Fruit fly (Drosophila melanogaster) whole organism, embryonic: ENCODE data around the gene CG42591.

ENCODE experiments used
- Ada2b ChIP-seq: fragments of 200-800 bp; sonication (Bioruptor generic); IDR thresholded peaks from 2 replicates; pipeline ENCODE4 v1.3.6; 2022; ENCODE audit warnings: missing biosample characterization, missing genetic modification characterization
- Asciz ChIP-seq: fragments of 200-800 bp; sonication (Bioruptor generic); optimal IDR thresholded peaks from 2 replicates; lab custom pipeline; 2017; ENCODE audit warnings: missing biosample characterization, mild to moderate bottlenecking, missing genetic modification characterization, missing genetic modification reagents
- CG12299 ChIP-seq: fragments of 200-800 bp; sonication (Bioruptor generic); optimal IDR thresholded peaks from 2 replicates; lab custom pipeline; 2018; ENCODE audit warnings: missing biosample characterization, mild to moderate bottlenecking, missing genetic modification characterization
- CG12659 ChIP-seq: fragments of 200-800 bp; sonication (Bioruptor generic); optimal IDR thresholded peaks from 3 replicates; lab custom pipeline; 2017; ENCODE audit warnings: mild to moderate bottlenecking, missing biosample characterization, missing genetic modification reagents, missing genetic modification characterization
- CG14441 ChIP-seq: fragments of 200-800 bp; sonication (Bioruptor generic); IDR thresholded peaks from 2 replicates; pipeline ENCODE4 v1.3.6; 2022; ENCODE audit warnings: missing biosample characterization, missing genetic modification characterization
- CG14860 ChIP-seq: fragments of 200-800 bp; sonication (Bioruptor generic); IDR thresholded peaks from 3 replicates; pipeline ENCODE4 v1.3.6; 2022; ENCODE audit warnings: missing biosample characterization, missing genetic modification characterization; ENCODE audit not compliant: partially characterized antibody
- CG15514 ChIP-seq: fragments of 200-800 bp; sonication (Bioruptor generic); optimal IDR thresholded peaks from 3 replicates; lab custom pipeline; 2017; ENCODE audit warnings: missing biosample characterization, missing genetic modification characterization, mild to moderate bottlenecking, moderate library complexity, missing genetic modification reagents
- CG15601 ChIP-seq: fragments of 200-800 bp; sonication (Bioruptor generic); optimal IDR thresholded peaks from 3 replicates; lab custom pipeline; 2019; ENCODE audit warnings: missing biosample characterization, mild to moderate bottlenecking, missing genetic modification characterization, moderate library complexity
- CG1647 ChIP-seq: fragments of 200-800 bp; sonication (Bioruptor generic); optimal IDR thresholded peaks from 3 replicates; lab custom pipeline; 2016; ENCODE audit warnings: missing biosample characterization, missing genetic modification characterization
- CG16779 ChIP-seq: fragments of 200-800 bp; sonication (Bioruptor generic); IDR thresholded peaks from 2 replicates; pipeline ENCODE4 v1.3.6; 2022; ENCODE audit warnings: missing biosample characterization, missing genetic modification characterization
- CG17359 ChIP-seq: fragments of 200-800 bp; sonication (Bioruptor generic); optimal IDR thresholded peaks from 3 replicates; lab custom pipeline; 2018; ENCODE audit warnings: missing biosample characterization, mild to moderate bottlenecking, missing genetic modification characterization, moderate library complexity
- CG17361 ChIP-seq: fragments of 200-800 bp; sonication (Bioruptor generic); IDR thresholded peaks from 3 replicates; pipeline ENCODE4 v1.3.6; 2022; ENCODE audit warnings: missing biosample characterization, missing genetic modification characterization
- CG17829 ChIP-seq: fragments of 200-800 bp; optimal IDR thresholded peaks from 2 replicates; lab custom pipeline; 2019; ENCODE audit warnings: missing biosample characterization, mild to moderate bottlenecking, missing genetic modification characterization, moderate library complexity
- CG18262 ChIP-seq: fragments of 200-800 bp; optimal IDR thresholded peaks from 3 replicates; lab custom pipeline; 2019; ENCODE audit warnings: missing biosample characterization, mild to moderate bottlenecking, missing genetic modification characterization, moderate library complexity
- CG2116 ChIP-seq: fragments of 200-800 bp; sonication (Bioruptor generic); optimal IDR thresholded peaks from 3 replicates; lab custom pipeline; 2018; ENCODE audit warnings: missing biosample characterization, mild to moderate bottlenecking, missing genetic modification characterization
- CG30020 ChIP-seq: fragments of 200-800 bp; optimal IDR thresholded peaks from 2 replicates; lab custom pipeline; 2019; ENCODE audit warnings: missing biosample characterization, mild to moderate bottlenecking, missing genetic modification characterization, moderate library complexity
- CG30403 ChIP-seq: fragments of 200-800 bp; sonication (Bioruptor generic); optimal IDR thresholded peaks from 3 replicates; lab custom pipeline; 2016; ENCODE audit warnings: missing biosample characterization, missing genetic modification characterization
- CG31441 ChIP-seq: fragments of 200-800 bp; sonication (Bioruptor generic); IDR thresholded peaks from 2 replicates; pipeline ENCODE4 v1.3.6; 2022; ENCODE audit warnings: missing biosample characterization, missing genetic modification characterization
- CG3726 ChIP-seq: fragments of 200-800 bp; sonication (Bioruptor generic); IDR thresholded peaks from 3 replicates; pipeline ENCODE4, ENCODE4 v1.3.6; 2022; ENCODE audit warnings: missing biosample characterization, missing genetic modification characterization
- CG4360 ChIP-seq: fragments of 200-800 bp; sonication (Bioruptor generic); IDR thresholded peaks from 2 replicates; pipeline ENCODE4 v1.3.6; 2022; ENCODE audit warnings: missing biosample characterization, missing genetic modification characterization
- Doc3 ChIP-seq: fragments of 200-800 bp; sonication (Bioruptor generic); IDR thresholded peaks from 3 replicates; pipeline ENCODE4 v1.3.6; 2022; ENCODE audit warnings: missing biosample characterization, missing genetic modification characterization; ENCODE audit not compliant: partially characterized antibody
- Fer3 ChIP-seq: fragments of 200-800 bp; sonication (Bioruptor generic); optimal IDR thresholded peaks from 2 replicates; lab custom pipeline; 2018; ENCODE audit warnings: missing biosample characterization, mild to moderate bottlenecking, missing genetic modification characterization, moderate library complexity
- H15 ChIP-seq: fragments of 200-800 bp; sonication (Bioruptor generic); IDR thresholded peaks from 3 replicates; pipeline ENCODE4 v1.3.6; 2022; ENCODE audit warnings: missing biosample characterization, missing genetic modification characterization
- HHEX ChIP-seq: fragments of 200-800 bp; sonication (Bioruptor generic); optimal IDR thresholded peaks from 3 replicates; lab custom pipeline; 2017; ENCODE audit warnings: missing biosample characterization, mild to moderate bottlenecking, missing genetic modification characterization, missing genetic modification reagents
- HmgZ ChIP-seq: fragments of 200-800 bp; sonication (Bioruptor generic); optimal IDR thresholded peaks from 2 replicates; lab custom pipeline; 2018; ENCODE audit warnings: missing biosample characterization, mild to moderate bottlenecking, missing genetic modification characterization
- PHDP ChIP-seq: fragments of 200-800 bp; sonication (Bioruptor generic); optimal IDR thresholded peaks from 3 replicates; lab custom pipeline; 2018; ENCODE audit warnings: missing biosample characterization, mild to moderate bottlenecking, missing genetic modification characterization, moderate library complexity
- Ptx1 ChIP-seq: fragments of 200-800 bp; sonication (Bioruptor generic); IDR thresholded peaks from 2 replicates; pipeline ENCODE4 v1.3.6; 2022; ENCODE audit warnings: missing biosample characterization, missing genetic modification characterization
- Rx ChIP-seq: fragments of 200-800 bp; sonication (Bioruptor generic); IDR thresholded peaks from 2 replicates; pipeline ENCODE4 v1.3.6; 2022; ENCODE audit warnings: missing biosample characterization, missing genetic modification characterization
- Sox102F ChIP-seq: fragments of 200-800 bp; sonication (Bioruptor generic); optimal IDR thresholded peaks from 2 replicates; lab custom pipeline; 2018; ENCODE audit warnings: missing biosample characterization, mild to moderate bottlenecking, missing genetic modification characterization, moderate library complexity
- Xrp1 ChIP-seq: fragments of 200-800 bp; sonication (Bioruptor generic); IDR thresholded peaks from 2 replicates; pipeline ENCODE4 v1.3.6; 2022; ENCODE audit warnings: missing biosample characterization, missing genetic modification characterization
- abd-A ChIP-seq: fragments of 200-800 bp; sonication (Bioruptor generic); optimal IDR thresholded peaks from 3 replicates; lab custom pipeline; 2019; ENCODE audit warnings: missing biosample characterization, mild to moderate bottlenecking, missing genetic modification characterization, moderate library complexity
- ara ChIP-seq: fragments of 200-800 bp; sonication (Bioruptor generic); IDR thresholded peaks from 2 replicates; pipeline ENCODE4 v1.3.6; 2022; ENCODE audit warnings: missing biosample characterization, missing genetic modification characterization
- dati ChIP-seq: fragments of 200-800 bp; sonication (Bioruptor generic); IDR thresholded peaks from 2 replicates; pipeline ENCODE4 v1.3.6; 2022; ENCODE audit warnings: missing biosample characterization, missing genetic modification characterization
- esg ChIP-seq: fragments of 200-800 bp; sonication (Bioruptor generic); conservative IDR thresholded peaks from 2 replicates; pipeline ENCODE4 v1.3.6; 2022; ENCODE audit warnings: missing biosample characterization, missing genetic modification characterization
- grn ChIP-seq: fragments of 200-800 bp; sonication (Bioruptor generic); optimal IDR thresholded peaks from 3 replicates; lab custom pipeline; 2017; ENCODE audit warnings: missing biosample characterization, missing genetic modification characterization
- hkb ChIP-seq, 2 experiments: fragments of 200-800 bp in 1 of 2; fragments of >200 bp in 1 of 2; sonication (Bioruptor generic) in 1 of 2; IDR thresholded peaks in 1 of 2; optimal IDR thresholded peaks in 1 of 2; 2 replicates each; pipeline versions ENCODE4 v1.3.6 to Lab custom; 2017 to 2022; ENCODE audit warnings: missing biosample characterization in 1 of 2, missing genetic modification characterization in 1 of 2
- lab ChIP-seq: fragments of 200-800 bp; sonication (Bioruptor generic); optimal IDR thresholded peaks from 3 replicates; lab custom pipeline; 2017; ENCODE audit warnings: missing biosample characterization, missing genetic modification characterization, mild to moderate bottlenecking, moderate library complexity, missing genetic modification reagents
- nerfin-1 ChIP-seq: fragments of 200-800 bp; sonication (Bioruptor generic); optimal IDR thresholded peaks from 3 replicates; lab custom pipeline; 2019; ENCODE audit warnings: missing biosample characterization, mild to moderate bottlenecking, missing genetic modification characterization, moderate library complexity
- nerfin-2 ChIP-seq: fragments of 200-800 bp; sonication (Bioruptor generic); IDR thresholded peaks from 2 replicates; pipeline ENCODE4 v1.3.6; 2022; ENCODE audit warnings: missing biosample characterization, missing genetic modification characterization; ENCODE audit not compliant: partially characterized antibody
- nmo ChIP-seq: fragments of 200-800 bp; sonication (Bioruptor generic); optimal IDR thresholded peaks from 2 replicates; lab custom pipeline; 2018; ENCODE audit warnings: missing biosample characterization, mild to moderate bottlenecking, missing genetic modification characterization, moderate library complexity
- slp2 ChIP-seq: fragments of 200-800 bp; sonication (Bioruptor generic); optimal IDR thresholded peaks from 2 replicates; lab custom pipeline; 2016; ENCODE audit warnings: missing biosample characterization, missing genetic modification characterization
- ssp ChIP-seq: fragments of 200-800 bp; sonication (Bioruptor generic); IDR thresholded peaks from 2 replicates; pipeline ENCODE4 v1.3.6; 2022; ENCODE audit warnings: missing biosample characterization, missing genetic modification characterization
- tap ChIP-seq: fragments of 200-800 bp; optimal IDR thresholded peaks from 3 replicates; lab custom pipeline; 2019; ENCODE audit warnings: missing biosample characterization, mild to moderate bottlenecking, missing genetic modification characterization, moderate library complexity
- tgo ChIP-seq: fragments of 200-800 bp; sonication (Bioruptor generic); IDR thresholded peaks from 3 replicates; pipeline ENCODE4 v1.3.6; 2022; ENCODE audit warnings: missing biosample characterization, missing genetic modification characterization
- toy ChIP-seq: fragments of 200-800 bp; sonication (Bioruptor generic); IDR thresholded peaks from 2 replicates; pipeline ENCODE4 v1.3.6; 2022; ENCODE audit warnings: missing biosample characterization, missing genetic modification characterization
- twi ChIP-seq: fragments of 200-800 bp; optimal IDR thresholded peaks from 2 replicates; lab custom pipeline; 2019; ENCODE audit warnings: missing biosample characterization, mild to moderate bottlenecking, missing genetic modification characterization, moderate library complexity
- zen ChIP-seq: fragments of 200-800 bp; sonication (Bioruptor generic); optimal IDR thresholded peaks from 3 replicates; lab custom pipeline; 2018; ENCODE audit warnings: missing biosample characterization, mild to moderate bottlenecking, missing genetic modification characterization, moderate library complexity
- zfh1 ChIP-seq: fragments of 200-800 bp; sonication (Bioruptor generic); IDR thresholded peaks from 3 replicates; pipeline ENCODE4 v1.3.6; 2022; ENCODE audit warnings: missing biosample characterization, missing genetic modification characterization

Gene CG42591

DNA sequence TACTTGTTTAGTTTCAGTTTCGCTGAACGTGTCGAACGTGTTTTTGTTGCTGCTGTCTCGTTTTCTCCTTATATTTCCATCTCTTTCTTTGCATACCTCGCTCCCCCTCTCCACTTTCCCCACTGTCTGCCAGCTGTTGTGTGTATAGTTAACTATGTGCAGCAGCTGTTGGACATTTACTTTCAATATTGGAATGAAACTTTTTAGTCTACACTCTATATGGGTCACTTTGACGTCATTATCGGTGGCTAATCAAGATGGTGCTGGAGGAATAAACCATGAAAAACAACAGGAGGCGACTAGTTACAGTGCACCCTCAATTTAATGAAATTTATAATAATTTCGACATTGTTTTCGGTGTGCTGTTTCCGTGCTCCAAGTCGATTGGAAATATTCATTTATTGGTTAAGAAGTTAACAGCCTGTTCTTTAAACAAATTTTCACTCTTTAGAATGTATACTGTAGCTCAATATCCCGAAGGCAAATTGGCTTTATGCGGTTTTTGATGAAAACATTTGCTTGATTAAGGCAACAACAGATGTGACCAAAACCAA, 40.5 kb downstream of the CG42591 start (continued):
- 0 out of 3 replicates have a peak, but pooled peaks have one; percentile 11 for TF ChIP-seq CG3726 (GFP tag; lab: Robert Waterston, UW)
- 0 out of 2 replicates have a peak, but pooled peaks have one; percentile 20 for TF ChIP-seq CG31441
- TF ChIP-seq toy (GFP tag; lab: Robert Waterston, UW): no peak
- no peak for TF ChIP-seq Doc3
- TF ChIP-seq ssp: no peak
- TF ChIP-seq CG30020 (tag; lab: Kevin White, UChicago): no peak
- no peak for TF ChIP-seq CG14860
- 0 out of 2 replicates have a peak, but pooled peaks have one; percentile 31 for TF ChIP-seq Ada2b (GFP tag; lab: Robert Waterston, UW)
- TF ChIP-seq Ptx1 (GFP tag; lab: Robert Waterston, UW): peak; percentile 56
- TF ChIP-seq Xrp1 (GFP tag; lab: Robert Waterston, UW): peak; percentile 43; the same call in 1 of the 2 replicates
- no peak for TF ChIP-seq hkb (optimal IDR thresholded peaks at IDR 0.05; lab: Kevin White, UChicago)
- TF ChIP-seq hkb (GFP tag; IDR thresholded peaks at IDR 0.05; lab: Robert Waterston, UW): peak; percentile 51; the same call in 1 of the 2 replicates
- no peak for TF ChIP-seq HmgZ (tag; lab: Kevin White, UChicago)
- TF ChIP-seq H15 (GFP tag; lab: Robert Waterston, UW): 0 out of 3 replicates have a peak, but pooled peaks have one; percentile 47
- peak; percentile 53; the same call in 1 of the 2 replicates for TF ChIP-seq Rx (GFP tag; lab: Robert Waterston, UW)
- no peak for TF ChIP-seq grn (GFP tag; lab: Kevin White, UChicago)
- peak; percentile 45 for TF ChIP-seq lab
- TF ChIP-seq Asciz (GFP tag; lab: Kevin White, UChicago): peak; percentile 57
- peak; percentile 43; the same call in 2 of the 3 replicates for TF ChIP-seq tgo (GFP tag; lab: Robert Waterston, UW)
- TF ChIP-seq CG17829 (tag; lab: Kevin White, UChicago): peak; percentile 14
- TF ChIP-seq CG2116 (GFP tag; lab: Kevin White, UChicago): no peak
- 0 out of 2 replicates have a peak, but pooled peaks have one; percentile 25 for TF ChIP-seq esg (GFP tag; lab: Robert Waterston, UW)
- peak; percentile 11 for TF ChIP-seq CG15601 (tag; lab: Kevin White, UChicago)
- TF ChIP-seq CG16779 (GFP tag; lab: Robert Waterston, UW): no peak
- peak; percentile 68 for TF ChIP-seq CG17359 (tag; lab: Kevin White, UChicago)
- no peak for TF ChIP-seq CG15514 (GFP tag; lab: Kevin White, UChicago)
- TF ChIP-seq CG4360 (GFP tag; lab: Robert Waterston, UW): no peak
- TF ChIP-seq nmo (GFP tag; lab: Kevin White, UChicago): peak; percentile 78
- peak; percentile 6 for TF ChIP-seq CG30403
- TF ChIP-seq CG18262: peak; percentile 31
- no peak for TF ChIP-seq nerfin-2
- peak; percentile 38 for TF ChIP-seq CG1647 (GFP tag; lab: Kevin White, UChicago)
- TF ChIP-seq HHEX (GFP tag; lab: Kevin White, UChicago): peak; percentile 19
- TF ChIP-seq CG14441 (GFP tag; lab: Robert Waterston, UW): 0 out of 2 replicates have a peak, but pooled peaks have one; percentile 20
- peak; percentile 65 for TF ChIP-seq twi (tag; lab: Kevin White, UChicago)
- TF ChIP-seq Sox102F (GFP tag; lab: Kevin White, UChicago): peak; percentile 19
- no peak for TF ChIP-seq nerfin-1
- 0 out of 2 replicates have a peak, but pooled peaks have one; percentile 14 for TF ChIP-seq dati (GFP tag; lab: Robert Waterston, UW)
- TF ChIP-seq slp2 (GFP tag; lab: Kevin White, UChicago): no peak
- TF ChIP-seq tap (tag; lab: Kevin White, UChicago): peak; percentile 20
- no peak for TF ChIP-seq zen (tag; lab: Kevin White, UChicago)
- peak; percentile 38 for TF ChIP-seq Fer3
- TF ChIP-seq abd-A: peak; percentile 17
- TF ChIP-seq PHDP: no peak
- peak; percentile 56; the same call in 2 of the 3 replicates for TF ChIP-seq CG17361 (GFP tag; lab: Robert Waterston, UW)
- 0 out of 3 replicates have a peak, but pooled peaks have one; percentile 54 for TF ChIP-seq zfh1 (GFP tag; lab: Robert Waterston, UW)
- TF ChIP-seq ara (GFP tag; lab: Robert Waterston, UW): no peak
- no peak for TF ChIP-seq CG12299 (tag; lab: Kevin White, UChicago)
- no peak for TF ChIP-seq CG12659 (GFP tag; lab: Kevin White, UChicago)
